Fruit fly (Drosophila melanogaster) S2 (cell line): ENCODE measurements around the gene GMF.
A peak's percentile ranks its signal among the peaks of the same experiment; 100 is the strongest.

Experiments used
- CG8478 ChIP-seq: fragments of >200 bp; optimal IDR thresholded peaks from 2 replicates; lab custom pipeline; 2018
- CTCF ChIP-seq, 2 experiments: fragments of >200 bp; optimal IDR thresholded peaks; 2 replicates each; lab custom pipeline; 2018

The GMF gene

DNA sequence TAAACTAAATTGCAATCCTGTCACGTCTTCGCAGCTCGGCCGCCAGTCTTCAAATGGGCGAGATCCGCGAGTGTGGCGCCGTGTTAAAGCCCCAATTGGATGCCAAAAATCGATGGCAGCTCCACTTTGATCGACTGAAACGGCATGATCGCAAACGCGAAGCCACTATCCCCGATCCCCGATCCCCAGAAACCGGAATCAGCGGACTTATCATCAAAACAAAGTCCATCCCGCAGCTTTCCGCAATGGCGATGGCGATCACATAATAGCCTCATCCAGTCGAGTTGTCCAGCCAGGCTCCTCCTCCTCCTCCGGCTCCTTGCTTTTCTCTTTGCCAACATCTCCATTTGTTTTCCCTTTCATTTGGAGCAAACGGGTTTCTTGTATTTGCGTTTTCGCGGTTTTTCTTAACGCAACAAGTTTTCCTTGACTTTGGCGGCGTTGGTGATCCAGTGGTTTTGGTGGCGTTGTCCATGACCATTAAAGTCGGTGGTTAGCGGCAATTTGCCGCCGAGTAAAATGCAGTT, 9.7 kb downstream of the GMF start, which contains the start of gene CG13258:
Gene CG13258, minus strand, starts transcription at position 51 of the 527 bp plus-strand sequence.
- TF ChIP-seq CG8478 (lab: Kevin White, UChicago) (no peak), CTCF (optimal IDR thresholded peaks at IDR 0.05; lab: Kevin White, UChicago) (no peak)

DNA sequence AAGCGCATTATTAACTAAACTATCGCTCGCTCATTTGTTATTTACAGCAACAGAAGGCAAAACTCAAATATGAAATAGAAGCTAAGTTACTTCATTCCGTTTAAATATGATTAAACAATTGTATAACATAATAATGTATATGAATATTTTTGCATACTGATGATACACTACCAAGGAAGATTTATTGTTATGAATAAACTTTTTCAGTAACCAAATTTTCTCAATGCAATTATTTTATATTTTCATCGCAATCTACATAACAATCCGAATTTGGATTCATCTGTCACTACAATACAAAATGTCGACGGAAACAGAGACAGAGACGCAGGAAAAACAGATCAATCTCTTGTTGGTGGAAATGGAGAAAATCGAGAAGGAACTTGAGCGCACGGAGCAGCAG, 11.8 kb downstream of the GMF start, which contains the start of gene CG17329:
Gene CG17329, plus strand, starts transcription at position 301 of the 400 bp plus-strand sequence.
- TF ChIP-seq CTCF (optimal IDR thresholded peaks at IDR 0.05; lab: Kevin White, UChicago): no peak
- TF ChIP-seq CG8478 (lab: Kevin White, UChicago): no peak

- TF ChIP-seq CTCF (optimal IDR thresholded peaks at IDR 0.05; lab: Kevin White, UChicago) (no peak), CG8478 (lab: Kevin White, UChicago) (no peak)
Observed at dm6 chr2L:16288393-16288731, 14.4 kb downstream of the GMF start.

dm6 chr2L:16287602-16288392, 15.0 kb downstream of the GMF start, which contains the start of the genes crp and pkaap:
crp (minus strand) TSS chr2L:16287730.
pkaap (plus strand) TSS chr2L:16288290.
- TF ChIP-seq CG8478 (lab: Kevin White, UChicago) (no peak), CTCF (optimal IDR thresholded peaks at IDR 0.05; lab: Kevin White, UChicago) (peak; percentile 98)

DNA sequence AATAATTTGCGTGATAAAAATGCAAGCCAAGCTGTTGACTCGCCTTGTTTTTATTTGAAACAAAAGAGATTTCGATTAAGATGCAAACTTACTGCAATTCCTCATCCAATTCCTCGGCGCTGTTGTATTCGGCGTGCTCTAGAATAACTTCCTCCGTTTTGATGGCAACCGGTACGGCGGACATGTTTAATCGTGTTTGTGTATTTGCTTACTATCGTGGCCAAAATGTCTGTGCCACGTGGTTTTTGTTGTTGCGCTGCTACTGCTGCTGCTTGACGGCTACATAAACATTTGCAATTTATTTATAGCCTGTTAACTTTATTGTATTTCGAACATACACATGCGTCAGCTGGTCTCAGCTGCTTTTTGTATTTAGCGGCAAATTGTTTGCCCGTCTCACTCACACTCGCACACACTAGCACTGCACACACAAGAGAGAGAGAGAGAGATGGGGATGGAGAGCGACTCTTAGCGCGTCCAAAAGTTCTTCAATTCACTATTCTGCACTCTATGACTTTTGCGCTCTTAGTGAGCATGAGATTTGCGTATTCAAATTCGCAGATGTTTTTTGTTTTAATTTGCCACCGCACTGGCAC, 15.7 kb downstream of the GMF start:
- TF ChIP-seq CG8478 (lab: Kevin White, UChicago) (no peak), CTCF (optimal IDR thresholded peaks at IDR 0.05; lab: Kevin White, UChicago) (no peak)

dm6 chr2L:16286360-16287005, 16.3 kb downstream of the GMF start:
- TF ChIP-seq CTCF (optimal IDR thresholded peaks at IDR 0.05; lab: Kevin White, UChicago): peak in 1 of 2 experiments; percentile 3
- no peak for TF ChIP-seq CG8478 (lab: Kevin White, UChicago)

DNA sequence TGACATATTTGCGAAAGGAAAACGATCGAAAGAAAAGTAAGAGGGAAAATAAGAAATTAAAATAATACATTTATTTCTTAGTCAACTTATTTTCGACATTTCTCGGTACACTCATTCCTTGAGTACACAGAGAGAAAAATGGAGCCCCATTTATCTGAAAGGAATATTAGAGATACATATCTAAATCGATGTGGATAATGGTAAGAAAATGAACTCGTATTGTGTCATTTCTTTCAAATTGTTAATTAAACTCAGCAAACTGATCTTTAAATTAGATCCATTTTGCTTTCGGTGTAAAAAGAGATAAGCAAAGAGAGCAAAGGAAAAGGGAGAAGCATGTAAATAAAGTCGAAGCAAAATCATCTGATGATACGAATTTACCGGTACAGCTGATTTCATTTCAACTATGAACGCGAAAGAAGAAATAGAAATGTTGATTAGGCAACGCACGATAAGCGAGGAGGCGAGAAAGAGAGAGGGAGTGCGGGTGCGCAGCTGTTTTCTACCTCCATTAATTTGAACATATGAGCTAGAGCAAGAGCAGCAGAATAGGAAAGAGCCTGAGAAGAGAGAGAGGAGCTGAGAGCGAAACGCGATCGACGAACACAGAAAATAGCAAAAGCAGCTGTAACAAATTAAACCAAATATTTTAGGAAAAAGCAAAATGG, 16.9 kb downstream of the GMF start:
- no peak for TF ChIP-seq CG8478 (lab: Kevin White, UChicago)
- TF ChIP-seq CTCF (optimal IDR thresholded peaks at IDR 0.05; lab: Kevin White, UChicago): no peak

DNA sequence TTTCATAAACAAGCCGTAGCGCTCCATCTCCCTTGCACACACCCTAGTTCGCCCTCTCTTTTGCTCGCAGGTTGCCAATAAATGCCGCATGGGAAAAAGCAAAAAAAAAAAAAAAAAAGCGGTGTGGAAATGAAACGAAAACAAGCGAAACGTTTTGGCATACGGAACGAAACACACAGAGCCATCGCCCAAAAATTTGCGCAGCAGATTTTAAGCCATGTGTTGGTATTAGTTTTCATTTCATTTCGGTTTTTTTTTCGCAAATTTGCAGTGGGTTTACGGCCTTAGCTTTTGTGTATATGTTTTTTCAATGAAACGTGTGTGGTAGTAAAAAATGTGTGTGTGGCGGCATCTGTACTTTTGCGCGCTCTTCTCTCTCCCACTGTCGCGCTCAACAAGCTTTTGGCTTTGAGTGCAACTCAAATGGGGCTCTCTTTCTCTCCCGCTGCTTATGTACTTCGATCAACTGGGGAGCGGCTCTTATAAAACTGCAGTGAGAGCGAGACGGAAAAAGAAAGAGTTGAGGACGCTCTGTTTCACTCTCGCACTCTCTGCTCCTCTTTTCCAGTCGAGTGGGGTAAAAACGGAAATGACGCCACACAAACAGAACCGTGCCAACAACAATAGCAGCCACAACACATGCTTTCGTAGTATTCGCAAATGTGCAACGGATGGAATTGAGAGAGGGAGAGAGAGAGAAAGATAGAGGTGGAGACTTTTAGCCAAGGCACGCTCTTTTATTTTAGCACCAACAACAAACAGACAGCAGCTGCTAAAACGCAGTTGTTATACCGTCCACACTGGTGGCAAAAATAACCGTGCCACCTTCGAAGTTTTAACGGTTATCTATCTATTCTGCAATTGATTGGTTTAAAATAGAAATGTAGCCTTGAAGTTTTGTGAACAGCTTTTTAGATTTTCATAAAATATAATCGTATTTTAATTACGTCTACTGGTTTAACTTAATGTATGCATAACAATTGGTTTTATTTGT, 18.2 kb downstream of the GMF start:
- TF ChIP-seq CG8478 (lab: Kevin White, UChicago) (no peak), CTCF (optimal IDR thresholded peaks at IDR 0.05; lab: Kevin White, UChicago) (peak in 1 of 2 experiments; percentile 6)

DNA sequence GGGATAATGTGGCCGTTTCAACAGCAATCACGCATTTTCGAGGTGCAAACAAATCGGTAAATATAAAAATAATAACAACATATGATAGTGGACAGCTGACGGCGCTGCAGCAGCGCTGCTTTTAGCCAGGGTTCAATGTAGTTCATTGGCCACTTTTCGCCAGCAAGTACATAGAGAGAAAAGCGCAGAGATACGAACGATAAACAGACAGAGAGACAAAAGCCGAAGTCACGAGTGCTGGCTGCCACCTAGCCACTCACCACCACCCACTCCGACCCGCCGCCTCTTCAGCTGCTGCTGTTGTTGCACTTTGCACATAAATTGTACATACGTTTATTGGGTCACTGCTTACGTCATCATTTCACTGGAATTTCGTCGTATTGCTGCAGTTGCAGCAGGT, 19.9 kb downstream of the GMF start:
- TF ChIP-seq CG8478 (lab: Kevin White, UChicago): no peak

- TF ChIP-seq CG8478 (lab: Kevin White, UChicago): no peak
- TF ChIP-seq CTCF (optimal IDR thresholded peaks at IDR 0.05; lab: Kevin White, UChicago): no peak
Observed at dm6 chr2L:16282077-16282471, 20.7 kb downstream of the GMF start.

- TF ChIP-seq CTCF (optimal IDR thresholded peaks at IDR 0.05; lab: Kevin White, UChicago): no peak
- no peak for TF ChIP-seq CG8478 (lab: Kevin White, UChicago)
Observed at dm6 chr2L:16281419-16282076, 21.2 kb downstream of the GMF start.

dm6 chr2L:16279774-16280252, 22.9 kb downstream of the GMF start:
- TF ChIP-seq CG8478 (lab: Kevin White, UChicago) (no peak), CTCF (optimal IDR thresholded peaks at IDR 0.05; lab: Kevin White, UChicago) (no peak)

DNA sequence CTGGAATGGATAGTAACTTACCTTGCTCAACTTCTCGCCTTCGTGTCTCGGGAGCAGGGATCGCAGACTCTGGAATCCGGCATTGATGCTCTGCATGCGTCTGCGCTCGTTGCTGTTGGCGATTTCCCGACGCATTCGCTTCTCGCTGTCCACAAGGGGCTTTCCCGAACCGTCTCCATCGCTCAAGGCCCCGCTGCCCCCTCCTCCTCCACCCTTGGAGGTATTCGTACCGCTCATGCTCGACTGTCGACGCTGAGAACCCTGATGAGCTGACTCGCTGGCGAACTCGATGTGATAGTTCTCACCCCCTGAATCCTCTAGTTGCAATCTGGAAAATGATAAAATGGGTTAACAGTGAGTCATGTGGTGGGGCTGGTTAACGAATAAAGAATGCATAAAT, 23.9 kb downstream of the GMF start:
- TF ChIP-seq CTCF (optimal IDR thresholded peaks at IDR 0.05; lab: Kevin White, UChicago): no peak
- TF ChIP-seq CG8478 (lab: Kevin White, UChicago): no peak
